Worm (Caenorhabditis elegans) whole organism, midembryonic: ENCODE measurements around the gene F46C8.8.

Experiments
- T22C8.4 ChIP-seq: fragments of 200-800 bp; sonication (Bioruptor generic); IDR thresholded peaks from 2 replicates; pipeline ENCODE4 v1.3.6; 2022; ENCODE audit warnings: missing genetic modification characterization, missing compliant biosample characterization
- ref-1 ChIP-seq: fragments of 200-800 bp; sonication (Bioruptor generic); conservative IDR thresholded peaks from 2 replicates; pipeline ENCODE4 v1.3.6; 2022; ENCODE audit warnings: missing genetic modification reagents, missing genetic modification characterization, missing compliant biosample characterization
- ztf-23 ChIP-seq: fragments of 200-800 bp; sonication (Bioruptor generic); IDR thresholded peaks from 2 replicates; pipeline ENCODE4 v1.3.6; 2022; ENCODE audit warnings: missing genetic modification reagents, missing genetic modification characterization, missing compliant biosample characterization

ce11 chrX:7572057-7572456 is 17.8 kb upstream of the F46C8.8 start, which contains the start of gene pcyt-1:
- no peak for TF ChIP-seq ztf-23 (GFP tag; lab: Robert Waterston, UW)
- TF ChIP-seq ref-1 (GFP tag; lab: Robert Waterston, UW), result no peak
- TF ChIP-seq T22C8.4 (GFP tag; lab: Robert Waterston, UW), result no peak
